Worm (Caenorhabditis elegans) whole organism, late embryonic: Measurements from ENCODE around the gene jhdm-1.

ENCODE experiments used
- ama-1 ChIP-seq: fragments of 150-350 bp; optimal IDR thresholded peaks from 2 replicates; lab custom pipeline; 2014
- ceh-31 ChIP-seq: sonication (generic microtip); optimal IDR thresholded peaks from 2 replicates; lab custom pipeline; 2016; ENCODE audit warnings: missing genetic modification characterization, missing compliant biosample characterization
- ceh-6 ChIP-seq: fragments of 200-800 bp; sonication (Bioruptor generic); optimal IDR thresholded peaks from 2 replicates; lab custom pipeline; 2018; ENCODE audit warnings: mild to moderate bottlenecking, missing genetic modification characterization, missing compliant biosample characterization
- dmd-4 ChIP-seq: sonication (generic microtip); optimal IDR thresholded peaks from 2 replicates; lab custom pipeline; 2016; ENCODE audit warnings: borderline replicate concordance, missing genetic modification characterization, missing compliant biosample characterization
- fkh-10 ChIP-seq: fragments of 150-350 bp; optimal IDR thresholded peaks from 2 replicates; lab custom pipeline; 2014; ENCODE audit warnings: missing biosample characterization, missing genetic modification reagents, missing genetic modification characterization
- hlh-13 ChIP-seq: fragments of 200-800 bp; sonication (Bioruptor generic); optimal IDR thresholded peaks from 2 replicates; lab custom pipeline; 2018; ENCODE audit warnings: mild to moderate bottlenecking, missing genetic modification characterization, missing compliant biosample characterization
- nfya-1 ChIP-seq: sonication (generic microtip); optimal IDR thresholded peaks from 2 replicates; lab custom pipeline; 2017; ENCODE audit warnings: missing genetic modification characterization, mild to moderate bottlenecking, missing compliant biosample characterization, antibody characterized with exemption, moderate library complexity
- pag-3 ChIP-seq: sonication (generic microtip); optimal IDR thresholded peaks from 2 replicates; lab custom pipeline; 2016; ENCODE audit warnings: missing compliant biosample characterization, missing genetic modification characterization, borderline replicate concordance
- pqm-1 ChIP-seq: sonication (generic microtip); optimal IDR thresholded peaks from 2 replicates; lab custom pipeline; 2016; ENCODE audit warnings: missing genetic modification characterization, missing compliant biosample characterization
- pros-1 ChIP-seq: fragments of 150-350 bp; optimal IDR thresholded peaks from 2 replicates; lab custom pipeline; 2014; ENCODE audit warnings: missing biosample characterization, missing genetic modification reagents, missing genetic modification characterization

DNA sequence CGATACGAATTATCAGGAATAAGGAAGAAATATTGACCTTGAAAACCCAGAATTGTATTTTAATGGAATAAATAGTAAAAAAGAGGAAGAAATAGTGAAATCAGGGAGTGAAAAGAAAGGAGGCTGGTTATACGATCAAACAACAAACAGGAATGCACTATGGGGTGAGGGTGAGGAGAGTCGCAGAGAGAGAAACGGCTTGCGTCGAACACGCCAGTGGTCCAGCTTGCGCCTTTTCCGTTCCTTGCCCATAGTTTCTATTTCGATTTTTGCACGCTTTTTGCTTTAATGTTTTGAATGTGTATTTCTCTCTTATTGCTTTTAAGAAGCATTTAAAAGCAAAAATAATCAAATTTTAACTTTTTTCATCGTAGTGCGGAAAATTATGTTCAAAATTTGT is 618 bp upstream of the jhdm-1 start:
- TF ChIP-seq ceh-31 (tag; lab: Kevin White, UChicago) (peak; percentile 75), ceh-6 (GFP tag; lab: Kevin White, UChicago) (no peak), fkh-10 (GFP tag; lab: Kevin White, UChicago) (no peak), pros-1 (tag; lab: Kevin White, UChicago) (peak; percentile 14), pag-3 (tag; lab: Kevin White, UChicago) (no peak), ama-1 (lab: Kevin White, UChicago) (no peak), nfya-1 (tag; lab: Kevin White, UChicago) (peak; percentile 83), hlh-13 (GFP tag; lab: Kevin White, UChicago) (peak; percentile 51), pqm-1 (tag; lab: Kevin White, UChicago) (peak; percentile 32), dmd-4 (tag; lab: Kevin White, UChicago) (no peak)
